Worm (Caenorhabditis elegans) whole organism, midembryonic: ENCODE results near the gene pqn-87.

ENCODE experiments used
- T22C8.4 ChIP-seq: fragments of 200-800 bp; sonication (Bioruptor generic); IDR thresholded peaks from 2 replicates; pipeline ENCODE4 v1.3.6; 2022; ENCODE audit warnings: missing genetic modification characterization, missing compliant biosample characterization
- cog-1 ChIP-seq: sonication (generic microtip); optimal IDR thresholded peaks from 2 replicates; lab custom pipeline; 2016; ENCODE audit warnings: missing genetic modification characterization, missing compliant biosample characterization
- flt-1 ChIP-seq: fragments of 200-800 bp; sonication (Bioruptor generic); IDR thresholded peaks from 2 replicates; pipeline ENCODE4 v1.3.6; 2022; ENCODE audit warnings: missing genetic modification characterization, missing compliant biosample characterization
- klf-2 ChIP-seq: fragments of 200-800 bp; sonication (Bioruptor generic); conservative IDR thresholded peaks from 2 replicates; pipeline ENCODE4 v1.3.6; 2022; ENCODE audit warnings: missing genetic modification reagents, missing genetic modification characterization, missing compliant biosample characterization
- med-1 ChIP-seq: sonication (generic microtip); optimal IDR thresholded peaks from 2 replicates; lab custom pipeline; 2017; ENCODE audit warnings: missing genetic modification characterization, mild to moderate bottlenecking, missing compliant biosample characterization, antibody characterized with exemption, missing genetic modification reagents; ENCODE audit not compliant: insufficient read depth
- ref-1 ChIP-seq: fragments of 200-800 bp; sonication (Bioruptor generic); conservative IDR thresholded peaks from 2 replicates; pipeline ENCODE4 v1.3.6; 2022; ENCODE audit warnings: missing genetic modification reagents, missing genetic modification characterization, missing compliant biosample characterization
- tab-1 ChIP-seq: fragments of 200-800 bp; sonication (Bioruptor generic); IDR thresholded peaks from 2 replicates; pipeline ENCODE4 v1.3.6; 2022; ENCODE audit warnings: missing genetic modification characterization, missing compliant biosample characterization
- ztf-23 ChIP-seq: fragments of 200-800 bp; sonication (Bioruptor generic); IDR thresholded peaks from 2 replicates; pipeline ENCODE4 v1.3.6; 2022; ENCODE audit warnings: missing genetic modification reagents, missing genetic modification characterization, missing compliant biosample characterization
- ztf-29 ChIP-seq: fragments of 200-800 bp; sonication (Bioruptor generic); IDR thresholded peaks from 2 replicates; pipeline ENCODE4 v1.3.6; 2022; ENCODE audit warnings: missing genetic modification reagents, missing genetic modification characterization, missing compliant biosample characterization

ce11 chrII:12228005-12228404, 3.1 kb upstream of the pqn-87 start, which contains the start of gene sinh-1:
- no peak for TF ChIP-seq T22C8.4 (GFP tag; lab: Robert Waterston, UW)
- no peak for TF ChIP-seq klf-2
- TF ChIP-seq ztf-29 (GFP tag; lab: Robert Waterston, UW): no peak
- TF ChIP-seq ztf-23 (GFP tag; lab: Robert Waterston, UW): no peak
- TF ChIP-seq ref-1 (GFP tag; lab: Robert Waterston, UW): no peak
- TF ChIP-seq flt-1 (GFP tag; lab: Robert Waterston, UW): no peak
- no peak for TF ChIP-seq tab-1 (GFP tag; lab: Robert Waterston, UW)
- TF ChIP-seq cog-1 (tag; lab: Kevin White, UChicago): no peak
- TF ChIP-seq med-1 (GFP tag; lab: Kevin White, UChicago): no peak
